Worm (Caenorhabditis elegans) whole organism, L2 larva: Measurements from ENCODE around the gene F58G1.2.

Source experiments
- ceh-82 ChIP-seq: fragments of 150-350 bp; optimal IDR thresholded peaks from 2 replicates; lab custom pipeline; 2014; ENCODE audit warnings: missing biosample characterization, missing genetic modification characterization
- nhr-10 ChIP-seq: sonication (generic microtip); optimal IDR thresholded peaks from 2 replicates; lab custom pipeline; 2017; ENCODE audit warnings: missing biosample characterization, missing genetic modification characterization
- zag-1 ChIP-seq: fragments of 150-350 bp; optimal IDR thresholded peaks from 2 replicates; lab custom pipeline; 2014; ENCODE audit warnings: missing biosample characterization, missing genetic modification characterization

DNA sequence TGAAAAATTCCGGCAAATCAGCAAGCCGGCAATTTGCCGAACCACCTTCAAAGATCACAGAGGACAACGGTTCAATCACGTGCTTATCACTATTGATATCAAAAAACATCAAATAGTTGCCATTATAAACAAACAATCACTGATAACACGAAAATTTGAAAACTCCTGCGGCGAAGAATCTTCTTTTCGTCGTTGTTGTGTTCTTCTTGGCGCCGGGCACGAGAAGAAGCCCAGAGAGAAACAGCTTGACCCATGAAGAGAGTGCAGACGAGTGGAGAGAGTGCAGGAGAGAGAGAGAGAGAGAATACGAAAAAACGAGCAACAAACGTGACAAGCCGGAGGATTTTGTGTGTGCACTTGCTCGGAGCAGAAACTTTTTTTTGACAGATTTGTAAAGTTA is 40.1 kb downstream of the F58G1.2 start:
- TF ChIP-seq ceh-82 (tag; lab: Kevin White, UChicago), result no peak
- no peak for TF ChIP-seq nhr-10 (tag; lab: Kevin White, UChicago)
- no peak for TF ChIP-seq zag-1 (tag; lab: Kevin White, UChicago)
